Worm (Caenorhabditis elegans) whole organism, L2 larva: ENCODE measurements around the gene ZK1128.7.

Experiments
- C34F6.9 ChIP-seq: fragments of 150-350 bp; optimal IDR thresholded peaks from 2 replicates; lab custom pipeline; 2014; ENCODE audit warnings: missing biosample characterization, missing genetic modification characterization
- F13H6.1 ChIP-seq: sonication (generic microtip); optimal IDR thresholded peaks from 2 replicates; lab custom pipeline; 2016; ENCODE audit warnings: missing genetic modification characterization, missing compliant biosample characterization
- R02D3.7 ChIP-seq: fragments of 150-350 bp; optimal IDR thresholded peaks from 2 replicates; lab custom pipeline; 2014; ENCODE audit warnings: missing biosample characterization, missing genetic modification characterization
- Y55F3AM.14 ChIP-seq: fragments of 200-800 bp; sonication (Bioruptor generic); optimal IDR thresholded peaks from 2 replicates; lab custom pipeline; 2018; ENCODE audit warnings: mild to moderate bottlenecking, missing genetic modification characterization, missing compliant biosample characterization
- ZK546.5 ChIP-seq: sonication (generic microtip); optimal IDR thresholded peaks from 2 replicates; lab custom pipeline; 2017; ENCODE audit warnings: missing biosample characterization, missing genetic modification characterization
- ama-1 ChIP-seq: fragments of 150-350 bp; optimal IDR thresholded peaks from 2 replicates; lab custom pipeline; 2018; ENCODE audit warnings: inconsistent platforms
- ceh-16 ChIP-seq: fragments of 150-350 bp; optimal IDR thresholded peaks from 2 replicates; lab custom pipeline; 2014; ENCODE audit warnings: missing biosample characterization, missing genetic modification characterization
- crh-2 ChIP-seq: sonication (generic microtip); optimal IDR thresholded peaks from 2 replicates; lab custom pipeline; 2017; ENCODE audit warnings: missing biosample characterization, missing genetic modification characterization
- dmd-4 ChIP-seq: sonication (generic microtip); optimal IDR thresholded peaks from 2 replicates; lab custom pipeline; 2017; ENCODE audit warnings: missing biosample characterization, missing genetic modification characterization
- egl-27 ChIP-seq: sonication (generic microtip); optimal IDR thresholded peaks from 3 replicates; lab custom pipeline; 2017; ENCODE audit warnings: missing biosample characterization, missing genetic modification reagents, missing genetic modification characterization
- elt-1 ChIP-seq: fragments of 150-350 bp; optimal IDR thresholded peaks from 2 replicates; lab custom pipeline; 2014; ENCODE audit warnings: missing biosample characterization, missing genetic modification characterization
- elt-3 ChIP-seq: sonication (generic microtip); optimal IDR thresholded peaks from 2 replicates; lab custom pipeline; 2017; ENCODE audit warnings: missing biosample characterization, missing genetic modification characterization
- fos-1 ChIP-seq: fragments of 150-350 bp; optimal IDR thresholded peaks from 2 replicates; lab custom pipeline; 2014; ENCODE audit warnings: missing biosample characterization, missing genetic modification characterization
- gmeb-1 ChIP-seq: fragments of 150-350 bp; optimal IDR thresholded peaks from 2 replicates; lab custom pipeline; 2014; ENCODE audit warnings: missing biosample characterization, missing genetic modification characterization
- lin-11 ChIP-seq: fragments of 150-350 bp; sonication (generic microtip); optimal IDR thresholded peaks from 2 replicates; lab custom pipeline; 2014; ENCODE audit warnings: missing biosample characterization, missing genetic modification characterization, inconsistent platforms, mixed read lengths
- lin-13 ChIP-seq: fragments of 150-350 bp; optimal IDR thresholded peaks from 2 replicates; lab custom pipeline; 2014; ENCODE audit warnings: missing biosample characterization, missing genetic modification reagents, missing genetic modification characterization
- lin-39 ChIP-seq: fragments of 150-350 bp; optimal IDR thresholded peaks from 2 replicates; lab custom pipeline; 2014; ENCODE audit warnings: missing biosample characterization, missing genetic modification reagents, missing genetic modification characterization
- lsy-2 ChIP-seq, 2 experiments: fragments of 150-350 bp in 1 of 2; sonication (generic microtip) in 1 of 2; optimal IDR thresholded peaks; 2 replicates each; lab custom pipeline; 2014 to 2017; ENCODE audit warnings: missing biosample characterization in 2 of 2, missing genetic modification characterization in 2 of 2
- mbf-1 ChIP-seq: sonication (generic microtip); optimal IDR thresholded peaks from 2 replicates; lab custom pipeline; 2017; ENCODE audit warnings: missing biosample characterization, missing genetic modification characterization
- mdl-1 ChIP-seq, 2 experiments: fragments of 150-350 bp in 1 of 2; sonication (generic microtip) in 1 of 2; optimal IDR thresholded peaks; 2 replicates each; lab custom pipeline; 2017; ENCODE audit warnings: missing biosample characterization in 2 of 2, missing genetic modification characterization in 2 of 2
- nhr-10 ChIP-seq: sonication (generic microtip); optimal IDR thresholded peaks from 2 replicates; lab custom pipeline; 2017; ENCODE audit warnings: missing biosample characterization, missing genetic modification characterization
- nhr-11 ChIP-seq: fragments of 150-350 bp; optimal IDR thresholded peaks from 2 replicates; lab custom pipeline; 2014; ENCODE audit warnings: missing biosample characterization, missing genetic modification characterization
- nhr-12 ChIP-seq: fragments of 150-350 bp; optimal IDR thresholded peaks from 2 replicates; lab custom pipeline; 2014; ENCODE audit warnings: missing biosample characterization, missing genetic modification characterization
- nhr-129 ChIP-seq: fragments of 150-350 bp; optimal IDR thresholded peaks from 2 replicates; lab custom pipeline; 2014; ENCODE audit warnings: missing biosample characterization, missing genetic modification characterization
- nhr-21 ChIP-seq: fragments of 150-350 bp; optimal IDR thresholded peaks from 2 replicates; lab custom pipeline; 2014; ENCODE audit warnings: missing biosample characterization, missing genetic modification characterization
- nhr-23 ChIP-seq: fragments of 150-350 bp; optimal IDR thresholded peaks from 2 replicates; lab custom pipeline; 2014; ENCODE audit warnings: missing biosample characterization, missing genetic modification reagents, missing genetic modification characterization
- nhr-237 ChIP-seq: fragments of 150-350 bp; optimal IDR thresholded peaks from 2 replicates; lab custom pipeline; 2014; ENCODE audit warnings: missing biosample characterization, missing genetic modification characterization
- nhr-25 ChIP-seq: fragments of 150-350 bp; sonication (generic microtip); optimal IDR thresholded peaks from 3 replicates; lab custom pipeline; 2014; ENCODE audit warnings: missing biosample characterization, missing genetic modification characterization
- sem-4 ChIP-seq: fragments of 150-350 bp; optimal IDR thresholded peaks from 2 replicates; lab custom pipeline; 2014; ENCODE audit warnings: missing biosample characterization, missing genetic modification reagents, missing genetic modification characterization
- skn-1 ChIP-seq: sonication (generic microtip); optimal IDR thresholded peaks from 2 replicates; lab custom pipeline; 2017; ENCODE audit warnings: missing biosample characterization, missing genetic modification characterization
- sma-3 ChIP-seq: sonication (generic microtip); optimal IDR thresholded peaks from 2 replicates; lab custom pipeline; 2016; ENCODE audit warnings: missing genetic modification reagents, missing genetic modification characterization, missing compliant biosample characterization
- sma-9 ChIP-seq, 2 experiments: fragments of 150-350 bp in 1 of 2; sonication (generic microtip) in 1 of 2; optimal IDR thresholded peaks; 2 replicates each; lab custom pipeline; 2014 to 2016; ENCODE audit warnings: missing genetic modification characterization in 2 of 2, mild to moderate bottlenecking in 1 of 2, missing biosample characterization in 1 of 2, missing compliant biosample characterization in 1 of 2, missing genetic modification reagents in 1 of 2, moderate library complexity in 1 of 2
- snpc-4 ChIP-seq: fragments of 150-350 bp; optimal IDR thresholded peaks from 2 replicates; lab custom pipeline; 2014; ENCODE audit warnings: missing biosample characterization, missing genetic modification characterization
- ztf-1 ChIP-seq: fragments of 200-800 bp; sonication (Bioruptor generic); conservative IDR thresholded peaks from 2 replicates; pipeline ENCODE4 v1.3.6; 2022; ENCODE audit warnings: missing genetic modification characterization, missing compliant biosample characterization
- ztf-11 ChIP-seq: sonication (generic microtip); optimal IDR thresholded peaks from 2 replicates; lab custom pipeline; 2017; ENCODE audit warnings: missing biosample characterization, missing genetic modification characterization
- ztf-4 ChIP-seq: fragments of 150-350 bp; optimal IDR thresholded peaks from 2 replicates; lab custom pipeline; 2014; ENCODE audit warnings: missing biosample characterization, missing genetic modification characterization

ZK1128.7 gene

ce11 chrIII:10153003-10153402, 16.2 kb downstream of the ZK1128.7 start (continued):
- TF ChIP-seq elt-3 (tag; lab: Kevin White, UChicago) (no peak), ztf-11 (no peak), elt-1 (no peak), gmeb-1 (tag; lab: Kevin White, UChicago) (no peak)

ce11 chrIII:10154993-10155392, 18.2 kb downstream of the ZK1128.7 start:
- TF ChIP-seq mbf-1 (no peak), R02D3.7 (tag; lab: Kevin White, UChicago) (no peak), sma-9 (GFP tag; optimal IDR thresholded peaks at IDR 0.05; lab: Kevin White, UChicago) (peak; percentile 20), sma-9 (tag; optimal IDR thresholded peaks at IDR 0.05; lab: Kevin White, UChicago) (no peak), F13H6.1 (peak; percentile 39), egl-27 (tag; lab: Kevin White, UChicago) (no peak), lsy-2 (tag; optimal IDR thresholded peaks at IDR 0.05; lab: Kevin White, UChicago) (peak in 1 of 2 experiments; percentile 20)
- TF ChIP-seq, all 48 proteins: peak for 3

ce11 chrIII:10156269-10156668, 19.5 kb downstream of the ZK1128.7 start:
- TF ChIP-seq fos-1 (no peak), nhr-25 (tag; lab: Kevin White, UChicago) (no peak), ztf-1 (GFP tag; lab: Robert Waterston, UW) (no peak), lin-39 (no peak), elt-3 (tag; lab: Kevin White, UChicago) (no peak), lin-11 (tag; lab: Kevin White, UChicago) (no peak), sma-3 (GFP tag; lab: Kevin White, UChicago) (no peak), ztf-4 (no peak), dmd-4 (no peak), ztf-11 (no peak), lsy-2 (tag; optimal IDR thresholded peaks at IDR 0.05; lab: Kevin White, UChicago) (no peak), sem-4 (no peak), skn-1 (no peak), lin-13 (GFP tag; lab: Kevin White, UChicago) (no peak), nhr-11 (no peak), Y55F3AM.14 (GFP tag; lab: Kevin White, UChicago) (no peak), nhr-10 (tag; lab: Kevin White, UChicago) (no peak)

- TF ChIP-seq sma-3 (GFP tag; lab: Kevin White, UChicago) = no peak
- TF ChIP-seq snpc-4 (tag; lab: Kevin White, UChicago) = no peak
- TF ChIP-seq crh-2 (tag; lab: Kevin White, UChicago) = no peak
- TF ChIP-seq sem-4 = no peak
- TF ChIP-seq lsy-2 (tag; optimal IDR thresholded peaks at IDR 0.05; lab: Kevin White, UChicago) = no peak
- TF ChIP-seq, all 48 proteins: peak for 0
Observed at ce11 chrIII:10160385-10160784, 23.6 kb downstream of the ZK1128.7 start, which contains the start of the genes K08E5.5 and mua-3. K08E5.5 (minus strand) TSS chrIII:10160485. mua-3 (plus strand) TSS chrIII:10160697.

- TF ChIP-seq fos-1 (peak; percentile 58), crh-2 (tag; lab: Kevin White, UChicago) (no peak), nhr-21 (tag; lab: Kevin White, UChicago) (peak; percentile 7)
Observed at ce11 chrIII:10170265-10170664, 33.5 kb downstream of the ZK1128.7 start.

- TF ChIP-seq ztf-11 = no peak
- no peak for TF ChIP-seq nhr-237 (tag; lab: Kevin White, UChicago)
- no peak for TF ChIP-seq mbf-1
- no peak for TF ChIP-seq lin-13 (GFP tag; lab: Kevin White, UChicago)
- TF ChIP-seq gmeb-1 (tag; lab: Kevin White, UChicago) = no peak
- no peak for TF ChIP-seq lin-11 (tag; lab: Kevin White, UChicago)
- TF ChIP-seq Y55F3AM.14 (GFP tag; lab: Kevin White, UChicago) = no peak
- TF ChIP-seq nhr-129 (tag; lab: Kevin White, UChicago) = no peak
- no peak for TF ChIP-seq C34F6.9 (tag; lab: Kevin White, UChicago)
- no peak for TF ChIP-seq ZK546.5 (tag; lab: Kevin White, UChicago)
- no peak for TF ChIP-seq elt-1
- no peak for TF ChIP-seq nhr-23 (tag; lab: Kevin White, UChicago)
- no peak for TF ChIP-seq snpc-4 (tag; lab: Kevin White, UChicago)
- TF ChIP-seq mdl-1 (tag; optimal IDR thresholded peaks at IDR 0.05; lab: Kevin White, UChicago) = no peak
- TF ChIP-seq ztf-4 = no peak
- TF ChIP-seq ama-1 = no peak
- TF ChIP-seq nhr-12 (tag; lab: Kevin White, UChicago) = no peak
- no peak for TF ChIP-seq ceh-16 (tag; lab: Kevin White, UChicago)
Observed at ce11 chrIII:10178023-10178422, 41.2 kb downstream of the ZK1128.7 start.
